Worm (Caenorhabditis elegans) whole organism, mixed stage, embryonic: ENCODE results near the gene Y73F8A.14.

Source experiments
- blmp-1 ChIP-seq: fragments of 150-350 bp; optimal IDR thresholded peaks from 2 replicates; lab custom pipeline; 2014; ENCODE audit warnings: missing biosample characterization, missing genetic modification characterization
- elt-1 ChIP-seq: sonication (generic microtip); optimal IDR thresholded peaks from 2 replicates; lab custom pipeline; 2017; ENCODE audit warnings: missing genetic modification characterization, mild to moderate bottlenecking, missing compliant biosample characterization, antibody characterized with exemption, moderate library complexity, borderline replicate concordance; ENCODE audit not compliant: insufficient read depth
- elt-3 ChIP-seq: fragments of 150-350 bp; optimal IDR thresholded peaks from 2 replicates; lab custom pipeline; 2014; ENCODE audit warnings: missing biosample characterization, missing genetic modification characterization
- lin-13 ChIP-seq: fragments of 150-350 bp; optimal IDR thresholded peaks from 2 replicates; lab custom pipeline; 2014; ENCODE audit warnings: missing biosample characterization, missing genetic modification characterization
- mls-2 ChIP-seq: sonication (generic microtip); optimal IDR thresholded peaks from 2 replicates; lab custom pipeline; 2016; ENCODE audit warnings: mild to moderate bottlenecking, missing genetic modification characterization, moderate library complexity, missing compliant biosample characterization
- nhr-12 ChIP-seq: fragments of 150-350 bp; optimal IDR thresholded peaks from 2 replicates; lab custom pipeline; 2014; ENCODE audit warnings: missing biosample characterization, missing genetic modification characterization
- nhr-237 ChIP-seq: fragments of 150-350 bp; optimal IDR thresholded peaks from 2 replicates; lab custom pipeline; 2014; ENCODE audit warnings: missing biosample characterization, missing genetic modification characterization
- nhr-28 ChIP-seq: fragments of 150-350 bp; optimal IDR thresholded peaks from 2 replicates; lab custom pipeline; 2014; ENCODE audit warnings: missing biosample characterization, missing genetic modification characterization
- sem-2 ChIP-seq: fragments of 200-800 bp; sonication (Bioruptor generic); optimal IDR thresholded peaks from 2 replicates; lab custom pipeline; 2018; ENCODE audit warnings: mild to moderate bottlenecking, missing genetic modification characterization, missing compliant biosample characterization
- snpc-4 ChIP-seq: fragments of 150-350 bp; optimal IDR thresholded peaks from 2 replicates; lab custom pipeline; 2014; ENCODE audit warnings: missing biosample characterization, missing genetic modification characterization
- sptf-1 ChIP-seq: sonication (generic microtip); optimal IDR thresholded peaks from 2 replicates; lab custom pipeline; 2017; ENCODE audit warnings: mild to moderate bottlenecking, missing genetic modification characterization, moderate library complexity, missing compliant biosample characterization
- unc-62 ChIP-seq: fragments of 150-350 bp; optimal IDR thresholded peaks from 2 replicates; lab custom pipeline; 2014; ENCODE audit warnings: missing biosample characterization, missing genetic modification reagents, missing genetic modification characterization
- ztf-11 ChIP-seq: fragments of 150-350 bp; optimal IDR thresholded peaks from 2 replicates; lab custom pipeline; 2014; ENCODE audit warnings: missing biosample characterization, missing genetic modification characterization

- TF ChIP-seq mls-2 (no peak), sptf-1 (no peak), snpc-4 (tag; lab: Kevin White, UChicago) (no peak), sem-2 (no peak), unc-62 (GFP tag; lab: Kevin White, UChicago) (no peak), nhr-28 (tag; lab: Kevin White, UChicago) (no peak), ztf-11 (tag; lab: Kevin White, UChicago) (no peak), elt-3 (tag; lab: Kevin White, UChicago) (no peak), elt-1 (tag; lab: Kevin White, UChicago) (no peak), nhr-12 (tag; lab: Kevin White, UChicago) (no peak), blmp-1 (tag; lab: Kevin White, UChicago) (no peak), lin-13 (tag; lab: Kevin White, UChicago) (no peak), nhr-237 (no peak)
Measured at ce11 chrIV:15336778-15337177, 17.9 kb upstream of the Y73F8A.14 start, which contains the start of gene irld-59.
